Worm (Caenorhabditis elegans) whole organism, late embryonic: ENCODE measurements around the gene clec-223.

Source experiments
- C08G9.2 ChIP-seq: sonication (generic microtip); optimal IDR thresholded peaks from 2 replicates; lab custom pipeline; 2016; ENCODE audit warnings: mild to moderate bottlenecking, missing genetic modification characterization, moderate library complexity, missing compliant biosample characterization
- C38D4.7 ChIP-seq: fragments of 200-800 bp; sonication (Bioruptor generic); optimal IDR thresholded peaks from 2 replicates; lab custom pipeline; 2018; ENCODE audit warnings: mild to moderate bottlenecking, missing genetic modification characterization, moderate library complexity, missing compliant biosample characterization
- K02D7.2 ChIP-seq: sonication (generic microtip); optimal IDR thresholded peaks from 2 replicates; lab custom pipeline; 2017; ENCODE audit warnings: mild to moderate bottlenecking, missing genetic modification characterization, missing compliant biosample characterization
- T23F11.4 ChIP-seq: fragments of 200-800 bp; sonication (Bioruptor generic); optimal IDR thresholded peaks from 2 replicates; lab custom pipeline; 2018; ENCODE audit warnings: mild to moderate bottlenecking, missing genetic modification characterization, missing compliant biosample characterization
- ahr-1 ChIP-seq: sonication (generic microtip); optimal IDR thresholded peaks from 2 replicates; lab custom pipeline; 2016; ENCODE audit warnings: missing genetic modification characterization, missing compliant biosample characterization
- ceh-18 ChIP-seq: sonication (generic microtip); optimal IDR thresholded peaks from 2 replicates; lab custom pipeline; 2016; ENCODE audit warnings: missing genetic modification characterization, missing compliant biosample characterization
- ceh-2 ChIP-seq: sonication (generic microtip); optimal IDR thresholded peaks from 2 replicates; lab custom pipeline; 2016; ENCODE audit warnings: missing genotype, missing genetic modification characterization, missing compliant biosample characterization
- ceh-24 ChIP-seq: sonication (generic microtip); optimal IDR thresholded peaks from 2 replicates; lab custom pipeline; 2016; ENCODE audit warnings: mild to moderate bottlenecking, missing genetic modification characterization, missing compliant biosample characterization
- ceh-30 ChIP-seq: fragments of 150-350 bp; optimal IDR thresholded peaks from 2 replicates; lab custom pipeline; 2014; ENCODE audit warnings: missing biosample characterization, missing genetic modification characterization
- ceh-34 ChIP-seq: sonication (generic microtip); optimal IDR thresholded peaks from 2 replicates; lab custom pipeline; 2016; ENCODE audit warnings: mild to moderate bottlenecking, missing genetic modification characterization, missing compliant biosample characterization
- ceh-48 ChIP-seq: sonication (generic microtip); optimal IDR thresholded peaks from 2 replicates; lab custom pipeline; 2016; ENCODE audit warnings: missing genetic modification characterization, inconsistent platforms, missing compliant biosample characterization
- ceh-9 ChIP-seq: sonication (generic microtip); optimal IDR thresholded peaks from 2 replicates; lab custom pipeline; 2016; ENCODE audit warnings: mild to moderate bottlenecking, missing genetic modification characterization, inconsistent platforms, missing compliant biosample characterization
- dmd-4 ChIP-seq: sonication (generic microtip); optimal IDR thresholded peaks from 2 replicates; lab custom pipeline; 2016; ENCODE audit warnings: borderline replicate concordance, missing genetic modification characterization, missing compliant biosample characterization
- elt-2 ChIP-seq: sonication (generic microtip); optimal IDR thresholded peaks from 2 replicates; lab custom pipeline; 2016; ENCODE audit warnings: missing genetic modification reagents, missing genetic modification characterization, missing compliant biosample characterization
- ets-4 ChIP-seq: sonication (generic microtip); optimal IDR thresholded peaks from 2 replicates; lab custom pipeline; 2016; ENCODE audit warnings: missing genetic modification characterization, missing compliant biosample characterization
- fkh-10 ChIP-seq: fragments of 150-350 bp; optimal IDR thresholded peaks from 2 replicates; lab custom pipeline; 2014; ENCODE audit warnings: missing biosample characterization, missing genetic modification reagents, missing genetic modification characterization
- gmeb-2 ChIP-seq: sonication (generic microtip); optimal IDR thresholded peaks from 2 replicates; lab custom pipeline; 2016; ENCODE audit warnings: missing genetic modification characterization, inconsistent platforms, missing compliant biosample characterization
- hlh-13 ChIP-seq: fragments of 200-800 bp; sonication (Bioruptor generic); optimal IDR thresholded peaks from 2 replicates; lab custom pipeline; 2018; ENCODE audit warnings: mild to moderate bottlenecking, missing genetic modification characterization, missing compliant biosample characterization
- hlh-15 ChIP-seq: sonication (generic microtip); optimal IDR thresholded peaks from 2 replicates; lab custom pipeline; 2016; ENCODE audit warnings: missing genetic modification characterization, missing compliant biosample characterization
- hlh-30 ChIP-seq: sonication (generic microtip); optimal IDR thresholded peaks from 2 replicates; lab custom pipeline; 2017; ENCODE audit warnings: antibody characterized with exemption, missing genetic modification characterization, missing compliant biosample characterization; ENCODE audit not compliant: insufficient read depth
- hlh-8 ChIP-seq: sonication (generic microtip); optimal IDR thresholded peaks from 2 replicates; lab custom pipeline; 2016; ENCODE audit warnings: missing genotype, missing genetic modification characterization, missing compliant biosample characterization
- lin-11 ChIP-seq: fragments of 200-800 bp; sonication (Bioruptor generic); optimal IDR thresholded peaks from 2 replicates; lab custom pipeline; 2018; ENCODE audit warnings: mild to moderate bottlenecking, missing genetic modification characterization, missing compliant biosample characterization
- madf-2 ChIP-seq: sonication (generic microtip); optimal IDR thresholded peaks from 2 replicates; lab custom pipeline; 2017; ENCODE audit warnings: missing genetic modification characterization, missing compliant biosample characterization
- mec-3 ChIP-seq: sonication (generic microtip); optimal IDR thresholded peaks from 2 replicates; lab custom pipeline; 2016; ENCODE audit warnings: borderline replicate concordance, missing genetic modification characterization, missing compliant biosample characterization
- nfya-1 ChIP-seq: sonication (generic microtip); optimal IDR thresholded peaks from 2 replicates; lab custom pipeline; 2017; ENCODE audit warnings: missing genetic modification characterization, mild to moderate bottlenecking, missing compliant biosample characterization, antibody characterized with exemption, moderate library complexity
- nhr-11 ChIP-seq: fragments of 150-350 bp; optimal IDR thresholded peaks from 2 replicates; lab custom pipeline; 2014; ENCODE audit warnings: missing biosample characterization, missing genetic modification characterization
- pat-9 ChIP-seq: fragments of 200-800 bp; sonication (Bioruptor generic); optimal IDR thresholded peaks from 2 replicates; lab custom pipeline; 2018; ENCODE audit warnings: mild to moderate bottlenecking, missing genetic modification characterization, moderate library complexity, missing compliant biosample characterization
- pax-1 ChIP-seq: fragments of 150-350 bp; optimal IDR thresholded peaks from 2 replicates; lab custom pipeline; 2014; ENCODE audit warnings: missing biosample characterization, missing genetic modification characterization
- pha-2 ChIP-seq: sonication (generic microtip); optimal IDR thresholded peaks from 2 replicates; lab custom pipeline; 2017; ENCODE audit warnings: mild to moderate bottlenecking, missing genetic modification characterization, missing compliant biosample characterization
- pqm-1 ChIP-seq: sonication (generic microtip); optimal IDR thresholded peaks from 2 replicates; lab custom pipeline; 2016; ENCODE audit warnings: missing genetic modification characterization, missing compliant biosample characterization
- ref-2 ChIP-seq: sonication (generic microtip); optimal IDR thresholded peaks from 2 replicates; lab custom pipeline; 2016; ENCODE audit warnings: missing genetic modification characterization, missing compliant biosample characterization
- sdc-2 ChIP-seq: sonication (generic microtip); optimal IDR thresholded peaks from 2 replicates; lab custom pipeline; 2016; ENCODE audit warnings: missing genotype, missing genetic modification characterization, missing compliant biosample characterization
- sox-2 ChIP-seq: fragments of 200-800 bp; sonication (Bioruptor generic); IDR thresholded peaks from 2 replicates; pipeline ENCODE4 v1.3.6; 2022; ENCODE audit warnings: missing genetic modification reagents, missing genetic modification characterization, missing compliant biosample characterization
- sox-4 ChIP-seq: sonication (generic microtip); optimal IDR thresholded peaks from 2 replicates; lab custom pipeline; 2017; ENCODE audit warnings: mild to moderate bottlenecking, missing genetic modification characterization, inconsistent platforms, missing compliant biosample characterization
- syd-9 ChIP-seq: sonication (generic microtip); optimal IDR thresholded peaks from 2 replicates; lab custom pipeline; 2016; ENCODE audit warnings: mild to moderate bottlenecking, missing genetic modification characterization, moderate library complexity, missing compliant biosample characterization
- unc-3 ChIP-seq, 2 experiments: fragments of 200-800 bp in 1 of 2; sonication (Bioruptor generic) in 1 of 2; sonication (generic microtip) in 1 of 2; conservative IDR thresholded peaks in 1 of 2; optimal IDR thresholded peaks in 1 of 2; 2 replicates each; pipeline versions ENCODE4 v1.3.6 to Lab custom; 2016 to 2022; ENCODE audit warnings: missing compliant biosample characterization in 2 of 2, missing genetic modification characterization in 2 of 2, missing genetic modification reagents in 1 of 2
- unc-42 ChIP-seq: sonication (generic microtip); optimal IDR thresholded peaks from 2 replicates; lab custom pipeline; 2016; ENCODE audit warnings: missing genotype, missing genetic modification characterization, missing compliant biosample characterization
- zip-5 ChIP-seq: sonication (generic microtip); optimal IDR thresholded peaks from 2 replicates; lab custom pipeline; 2016; ENCODE audit warnings: missing genetic modification characterization, missing compliant biosample characterization
- ztf-16 ChIP-seq: sonication (generic microtip); optimal IDR thresholded peaks from 2 replicates; lab custom pipeline; 2017; ENCODE audit warnings: missing genetic modification characterization, missing compliant biosample characterization

clec-223 gene

ce11 chrV:11251798-11252197, 21.1 kb upstream of the clec-223 start:
- TF ChIP-seq madf-2 = no peak
- no peak for TF ChIP-seq hlh-13 (GFP tag; lab: Kevin White, UChicago)
- TF ChIP-seq T23F11.4 (GFP tag; lab: Kevin White, UChicago) = no peak
- no peak for TF ChIP-seq ceh-30
- no peak for TF ChIP-seq ets-4 (tag; lab: Kevin White, UChicago)
- no peak for TF ChIP-seq K02D7.2 (tag; lab: Kevin White, UChicago)
- no peak for TF ChIP-seq ztf-16 (tag; lab: Kevin White, UChicago)
- TF ChIP-seq unc-42 (tag; lab: Kevin White, UChicago) = no peak
- no peak for TF ChIP-seq ahr-1 (tag; lab: Kevin White, UChicago)

ce11 chrV:11252429-11252828, 20.5 kb upstream of the clec-223 start, which contains the start of gene srsx-33:
Gene srsx-33, minus strand, starts transcription at chrV:11252529.
- TF ChIP-seq pat-9 (tag; lab: Kevin White, UChicago) (no peak), ztf-16 (tag; lab: Kevin White, UChicago) (no peak), K02D7.2 (tag; lab: Kevin White, UChicago) (no peak), sdc-2 (tag; lab: Kevin White, UChicago) (no peak), hlh-8 (tag; lab: Kevin White, UChicago) (no peak), pax-1 (no peak), T23F11.4 (GFP tag; lab: Kevin White, UChicago) (no peak)

- TF ChIP-seq ceh-24 = no peak
- no peak for TF ChIP-seq ahr-1 (tag; lab: Kevin White, UChicago)
- TF ChIP-seq elt-2 = no peak
- no peak for TF ChIP-seq ceh-2
- TF ChIP-seq K02D7.2 (tag; lab: Kevin White, UChicago) = no peak
- no peak for TF ChIP-seq ceh-34
- no peak for TF ChIP-seq syd-9 (tag; lab: Kevin White, UChicago)
- TF ChIP-seq gmeb-2 (tag; lab: Kevin White, UChicago) = no peak
- TF ChIP-seq zip-5 (tag; lab: Kevin White, UChicago) = no peak
- no peak for TF ChIP-seq nhr-11
- TF ChIP-seq ceh-48 (tag; lab: Kevin White, UChicago) = no peak
- TF ChIP-seq hlh-15 (tag; lab: Kevin White, UChicago) = no peak
- no peak for TF ChIP-seq sox-4 (tag; lab: Kevin White, UChicago)
- no peak for TF ChIP-seq hlh-30 (tag; lab: Kevin White, UChicago)
These were observed 18.0 kb upstream of the clec-223 start, which contains the start of gene srsx-31 for ce11 chrV:11254980-11255379. Gene srsx-31, minus strand, starts transcription at chrV:11255080.

ce11 chrV:11258896-11259295, 14.1 kb upstream of the clec-223 start, which contains the start of gene lgc-36:
Gene lgc-36, minus strand, starts transcription at chrV:11258996.
- no peak for TF ChIP-seq ceh-18 (tag; lab: Kevin White, UChicago)
- TF ChIP-seq dmd-4 (tag; lab: Kevin White, UChicago) = no peak
- no peak for TF ChIP-seq pqm-1 (tag; lab: Kevin White, UChicago)
- no peak for TF ChIP-seq pha-2
- no peak for TF ChIP-seq unc-3 (GFP tag; conservative IDR thresholded peaks at IDR 0.05; lab: Robert Waterston, UW)
- no peak for TF ChIP-seq unc-3 (tag; optimal IDR thresholded peaks at IDR 0.05; lab: Kevin White, UChicago)
- TF ChIP-seq nfya-1 (tag; lab: Kevin White, UChicago) = no peak
- TF ChIP-seq K02D7.2 (tag; lab: Kevin White, UChicago) = no peak
- no peak for TF ChIP-seq mec-3 (tag; lab: Kevin White, UChicago)
- TF ChIP-seq fkh-10 = no peak
- no peak for TF ChIP-seq C08G9.2 (tag; lab: Kevin White, UChicago)
- no peak for TF ChIP-seq sox-2 (GFP tag; lab: Robert Waterston, UW)
- TF ChIP-seq ceh-34 = no peak
- TF ChIP-seq hlh-15 (tag; lab: Kevin White, UChicago) = no peak
- no peak for TF ChIP-seq lin-11 (tag; lab: Kevin White, UChicago)
- no peak for TF ChIP-seq C38D4.7
- no peak for TF ChIP-seq ceh-9
- no peak for TF ChIP-seq ceh-48 (tag; lab: Kevin White, UChicago)
- TF ChIP-seq sox-4 (tag; lab: Kevin White, UChicago) = no peak
- TF ChIP-seq hlh-8 (tag; lab: Kevin White, UChicago) = no peak
- TF ChIP-seq ref-2 = no peak
